Worm (Caenorhabditis elegans): ENCODE data around the gene Y51H7C.7.

DNA sequence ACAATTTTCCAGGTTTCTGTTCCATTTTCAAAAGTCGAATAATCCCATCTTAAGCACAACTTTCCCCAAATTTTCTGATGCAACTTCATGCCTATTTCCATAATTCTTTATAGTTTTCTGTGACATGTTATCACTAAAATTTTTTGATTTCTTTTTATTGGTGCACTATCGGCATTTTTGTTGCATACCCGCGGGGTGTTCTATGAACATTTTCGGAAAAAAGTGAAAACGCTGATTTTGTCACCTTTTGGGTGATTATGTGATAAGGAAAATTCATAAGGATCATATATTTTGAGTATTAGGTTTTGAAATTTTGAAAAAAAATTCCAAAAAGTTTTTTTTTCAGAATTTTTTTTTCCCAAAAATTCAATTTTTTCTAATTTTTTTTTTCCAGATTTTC is 15.9 kb upstream of the Y51H7C.7 start, which contains the start of gene aat-7:
- TF ChIP-seq unc-62 (GFP tag; optimal IDR thresholded peaks at IDR 0.05 in 1 of 2) (no peak), unc-62 (tag; optimal IDR thresholded peaks at IDR 0.05) (no peak), ceh-32 (tag; optimal IDR thresholded peaks at IDR 0.05; ENCODE audit: poor library complexity) (no peak), ceh-44 (GFP tag; IDR thresholded peaks at IDR 0.05) (no peak), nhr-11 (tag; optimal IDR thresholded peaks at IDR 0.05) (no peak), unc-39 (tag; optimal IDR thresholded peaks at IDR 0.05) (no peak), aly-2 (tag; optimal IDR thresholded peaks at IDR 0.05) (no peak)
